Worm (Caenorhabditis elegans): ENCODE results near the gene abl-1.

- TF ChIP-seq dao-5 (tag; optimal IDR thresholded peaks at IDR 0.05) (no peak), W03F9.2 (tag; optimal IDR thresholded peaks at IDR 0.05) (no peak)
Observed at ce11 chrX:10628454-10628853, 4.4 kb upstream of the abl-1 start, which contains the start of gene M79.2.
